Worm (Caenorhabditis elegans): ENCODE results near the gene F07B10.7.

DNA sequence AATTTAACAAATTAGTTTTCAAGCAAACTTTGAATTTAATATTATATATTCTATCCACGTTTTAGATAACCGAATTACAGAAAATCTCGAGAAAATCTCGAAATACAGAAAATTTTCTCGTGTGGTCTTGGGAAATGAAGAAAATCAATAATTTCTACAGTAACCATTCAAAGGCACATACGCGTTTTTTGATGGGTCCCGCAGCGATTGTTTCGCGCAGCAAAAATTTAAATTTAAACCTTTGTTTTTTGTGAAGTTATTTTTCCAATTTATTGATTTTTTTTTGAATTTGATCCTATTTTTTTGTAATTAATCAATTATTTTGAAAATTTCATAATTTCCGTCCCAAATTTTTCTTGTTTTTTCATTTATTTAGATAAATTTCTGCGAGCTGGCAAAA, 19.0 kb upstream of the F07B10.7 start:
- TF ChIP-seq W03F9.2 (tag; optimal IDR thresholded peaks at IDR 0.05), result no peak
- no peak for TF ChIP-seq dao-5 (tag; optimal IDR thresholded peaks at IDR 0.05)

Data from whole organism, L4/young adult.